Worm (Caenorhabditis elegans): ENCODE results near the gene mrps-16.

The mrps-16 gene

DNA sequence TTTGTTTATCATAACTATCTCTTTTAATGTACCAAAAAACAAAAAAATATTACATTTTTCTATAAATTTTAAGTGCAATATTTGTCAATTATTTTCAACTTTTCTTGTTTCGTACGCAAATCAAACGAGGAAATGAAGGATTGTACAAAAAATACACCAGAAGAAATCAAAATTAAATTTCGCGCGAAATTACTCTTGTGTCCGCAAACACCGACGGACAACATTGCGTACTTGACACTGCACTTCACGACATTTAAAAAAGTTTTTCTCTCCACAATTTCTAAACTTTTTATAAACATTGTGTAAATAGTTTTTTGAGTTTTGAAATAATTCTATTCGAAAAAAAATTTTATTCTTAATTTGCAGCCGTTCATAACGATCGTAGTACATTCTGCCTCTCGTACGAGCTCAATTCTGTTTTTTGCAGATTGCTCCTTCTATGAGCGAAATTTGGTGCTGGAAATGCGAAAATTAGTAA lies at the start of gene mrps-16:
mrps-16 (plus strand) TSS at position 428 of the 478 bp plus-strand sequence.
- TF ChIP-seq W03F9.2 (tag; optimal IDR thresholded peaks at IDR 0.05) (peak; percentile 58), dao-5 (tag; optimal IDR thresholded peaks at IDR 0.05) (no peak)

DNA sequence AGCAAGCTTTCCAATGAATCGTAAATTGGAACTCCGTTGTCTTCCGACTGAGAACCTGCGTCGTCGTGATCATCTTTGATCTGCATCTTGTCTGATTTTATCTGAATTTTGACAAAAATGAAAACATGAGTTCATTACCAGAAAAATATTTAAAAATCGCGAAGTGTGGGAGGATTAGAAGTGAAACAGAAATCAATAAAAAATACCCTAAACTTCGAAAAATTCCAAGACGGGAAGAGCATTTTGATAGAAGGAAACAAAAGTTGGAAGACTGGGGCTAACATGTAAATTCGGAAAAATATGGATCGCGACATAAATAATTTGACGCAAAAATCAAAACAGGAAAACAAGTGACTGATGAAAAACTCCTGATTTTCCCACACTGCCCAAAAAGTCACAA lies 48.5 kb upstream of the mrps-16 start, which contains the start of gene F07F6.8:
F07F6.8 (minus strand) TSS at position 101 of the 400 bp plus-strand sequence.
- TF ChIP-seq W03F9.2 (tag; optimal IDR thresholded peaks at IDR 0.05) (no peak), dao-5 (tag; optimal IDR thresholded peaks at IDR 0.05) (no peak), him-1 (tag; optimal IDR thresholded peaks at IDR 0.05) (no peak)

DNA sequence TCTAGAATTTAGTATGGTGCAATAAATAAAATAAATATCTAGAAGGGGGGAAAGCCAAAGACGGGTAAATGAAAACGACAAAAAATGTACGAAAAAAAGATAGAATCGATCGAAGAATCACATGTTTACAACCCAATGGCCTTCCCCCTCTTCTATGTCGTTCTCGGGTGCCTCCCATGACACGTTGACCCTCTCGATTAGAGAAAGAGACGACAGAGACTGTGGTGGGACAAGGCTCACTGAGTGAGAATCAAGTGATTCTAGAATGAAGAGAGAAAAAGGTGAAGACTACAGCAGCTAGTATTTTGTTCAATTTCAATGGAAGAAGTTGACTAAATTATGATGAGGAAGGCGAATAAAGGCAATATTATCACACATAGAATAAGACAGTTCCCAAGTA lies 48.1 kb upstream of the mrps-16 start:
- TF ChIP-seq dao-5 (tag; optimal IDR thresholded peaks at IDR 0.05) (no peak), him-1 (tag; optimal IDR thresholded peaks at IDR 0.05) (no peak)

ce11 chrII:5426470-5426869 lies 47.7 kb upstream of the mrps-16 start:
- TF ChIP-seq W03F9.2 (tag; optimal IDR thresholded peaks at IDR 0.05): no peak
- no peak for TF ChIP-seq dao-5 (tag; optimal IDR thresholded peaks at IDR 0.05)
- no peak for TF ChIP-seq him-1 (tag; optimal IDR thresholded peaks at IDR 0.05)

ce11 chrII:5429522-5430257 lies 44.5 kb upstream of the mrps-16 start, which contains the start of the genes F07F6.4 and F07F6.2:
Gene F07F6.4 (minus strand): TSS chrII:5429572.
Gene F07F6.2 (plus strand): TSS chrII:5430207.
- peak; percentile 6 for TF ChIP-seq W03F9.2 (tag; optimal IDR thresholded peaks at IDR 0.05)
- TF ChIP-seq dao-5 (tag; optimal IDR thresholded peaks at IDR 0.05): no peak

DNA sequence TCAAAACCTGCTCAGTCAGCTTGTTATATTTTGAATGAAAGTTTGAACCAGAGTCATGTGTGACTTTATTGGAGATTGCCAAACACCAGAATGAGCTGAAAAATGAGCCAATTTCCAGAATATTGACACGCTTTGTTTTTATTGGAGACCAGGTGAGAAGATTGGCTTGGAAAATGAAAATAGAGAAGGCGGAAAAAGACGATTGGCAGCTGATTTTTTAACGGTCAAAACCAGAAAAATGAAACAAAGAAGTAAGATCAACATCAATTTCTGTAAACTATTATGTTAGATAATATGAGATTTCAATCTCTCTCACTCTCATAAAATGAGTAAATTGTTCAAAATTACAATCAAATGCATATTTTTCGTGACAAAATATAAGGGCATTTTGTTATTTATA lies 41.1 kb upstream of the mrps-16 start, which contains the start of gene srx-114:
srx-114 (minus strand) TSS at position 101 of the 400 bp plus-strand sequence.
- TF ChIP-seq dao-5 (tag; optimal IDR thresholded peaks at IDR 0.05): no peak
- no peak for TF ChIP-seq him-1 (tag; optimal IDR thresholded peaks at IDR 0.05)
- no peak for TF ChIP-seq W03F9.2 (tag; optimal IDR thresholded peaks at IDR 0.05)

ce11 chrII:5436833-5437232 lies 37.3 kb upstream of the mrps-16 start, which contains the start of gene dct-5:
Gene dct-5 (minus strand): TSS chrII:5436933.
- no peak for TF ChIP-seq him-1 (tag; optimal IDR thresholded peaks at IDR 0.05)
- TF ChIP-seq W03F9.2 (tag; optimal IDR thresholded peaks at IDR 0.05): no peak
- no peak for TF ChIP-seq dao-5 (tag; optimal IDR thresholded peaks at IDR 0.05)

ce11 chrII:5437586-5437985 lies 36.6 kb upstream of the mrps-16 start, which contains the start of gene F07F6.1:
Gene F07F6.1 (plus strand): TSS chrII:5437886.
- TF ChIP-seq W03F9.2 (tag; optimal IDR thresholded peaks at IDR 0.05): no peak
- TF ChIP-seq dao-5 (tag; optimal IDR thresholded peaks at IDR 0.05): no peak
- no peak for TF ChIP-seq him-1 (tag; optimal IDR thresholded peaks at IDR 0.05)

- TF ChIP-seq W03F9.2 (tag; optimal IDR thresholded peaks at IDR 0.05) (no peak), dao-5 (tag; optimal IDR thresholded peaks at IDR 0.05) (no peak), him-1 (tag; optimal IDR thresholded peaks at IDR 0.05) (no peak)
Measured at ce11 chrII:5446506-5446905, 27.7 kb upstream of the mrps-16 start, which contains the start of gene nmr-1. Gene nmr-1 (minus strand): TSS chrII:5446606.

ce11 chrII:5447381-5447780 lies 26.8 kb upstream of the mrps-16 start, which contains the start of gene cex-1:
Gene cex-1 (plus strand): TSS chrII:5447681.
- no peak for TF ChIP-seq W03F9.2 (tag; optimal IDR thresholded peaks at IDR 0.05)
- TF ChIP-seq him-1 (tag; optimal IDR thresholded peaks at IDR 0.05): no peak
- TF ChIP-seq dao-5 (tag; optimal IDR thresholded peaks at IDR 0.05): no peak

- TF ChIP-seq W03F9.2 (tag; optimal IDR thresholded peaks at IDR 0.05) (no peak), dao-5 (tag; optimal IDR thresholded peaks at IDR 0.05) (no peak), him-1 (tag; optimal IDR thresholded peaks at IDR 0.05) (no peak)
Measured at ce11 chrII:5449219-5449618, 25.0 kb upstream of the mrps-16 start.

DNA sequence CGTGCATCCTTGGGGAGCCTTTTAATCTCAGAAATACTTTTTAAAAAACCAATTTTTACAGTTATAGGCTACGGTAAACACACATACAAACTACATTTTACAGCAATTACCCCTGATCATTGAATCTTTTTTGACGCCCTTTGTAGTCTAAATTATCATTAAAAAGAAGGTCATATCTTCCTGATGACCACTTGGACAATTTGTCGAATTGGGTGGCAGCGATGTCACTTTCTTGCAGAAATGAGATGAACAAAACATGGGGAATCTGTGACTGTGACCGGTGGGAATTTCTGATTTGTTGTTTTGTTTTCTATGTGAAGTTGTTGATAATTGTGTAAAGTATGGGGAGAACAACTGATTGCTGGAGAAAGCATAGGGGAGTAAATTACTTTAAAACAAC lies 24.6 kb upstream of the mrps-16 start:
- no peak for TF ChIP-seq W03F9.2 (tag; optimal IDR thresholded peaks at IDR 0.05)
- TF ChIP-seq him-1 (tag; optimal IDR thresholded peaks at IDR 0.05): no peak
- TF ChIP-seq dao-5 (tag; optimal IDR thresholded peaks at IDR 0.05): no peak

ce11 chrII:5451278-5451677 lies 22.9 kb upstream of the mrps-16 start:
- no peak for TF ChIP-seq W03F9.2 (tag; optimal IDR thresholded peaks at IDR 0.05)
- no peak for TF ChIP-seq dao-5 (tag; optimal IDR thresholded peaks at IDR 0.05)
- no peak for TF ChIP-seq him-1 (tag; optimal IDR thresholded peaks at IDR 0.05)

- TF ChIP-seq him-1 (tag; optimal IDR thresholded peaks at IDR 0.05): no peak
- TF ChIP-seq W03F9.2 (tag; optimal IDR thresholded peaks at IDR 0.05): no peak
- no peak for TF ChIP-seq dao-5 (tag; optimal IDR thresholded peaks at IDR 0.05)
Measured at ce11 chrII:5453547-5453946, 20.6 kb upstream of the mrps-16 start, which contains the start of gene dhs-5. Gene dhs-5 (plus strand): TSS chrII:5453847.

All from whole organism, L4/young adult.